Worm (Caenorhabditis elegans): ENCODE measurements around the gene avr-15.

DNA sequence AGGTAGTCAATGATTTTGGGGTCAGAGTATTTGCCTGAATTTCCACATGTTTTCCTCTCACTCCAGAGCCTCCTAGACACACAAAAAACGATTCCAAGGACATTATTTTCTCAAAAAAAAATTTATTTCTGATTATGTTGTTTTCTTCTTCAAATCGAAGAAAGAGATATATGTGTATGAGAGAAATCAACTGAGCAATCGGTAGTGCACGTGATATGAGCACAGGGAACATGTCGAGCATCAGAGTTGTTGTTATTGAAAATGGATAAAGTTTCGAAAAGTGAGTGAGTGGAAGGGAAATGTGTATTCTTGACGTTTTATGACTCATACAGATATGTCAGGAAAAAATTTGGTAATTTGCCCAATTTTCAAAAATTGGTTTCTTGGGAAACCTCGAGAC, 39.5 kb downstream of the avr-15 start:
- TF ChIP-seq tab-1 (GFP tag; IDR thresholded peaks at IDR 0.05), result no peak
- no peak for TF ChIP-seq ztf-23 (GFP tag; IDR thresholded peaks at IDR 0.05)
